Worm (Caenorhabditis elegans): ENCODE results near the gene nhr-84.

nhr-84 gene

DNA sequence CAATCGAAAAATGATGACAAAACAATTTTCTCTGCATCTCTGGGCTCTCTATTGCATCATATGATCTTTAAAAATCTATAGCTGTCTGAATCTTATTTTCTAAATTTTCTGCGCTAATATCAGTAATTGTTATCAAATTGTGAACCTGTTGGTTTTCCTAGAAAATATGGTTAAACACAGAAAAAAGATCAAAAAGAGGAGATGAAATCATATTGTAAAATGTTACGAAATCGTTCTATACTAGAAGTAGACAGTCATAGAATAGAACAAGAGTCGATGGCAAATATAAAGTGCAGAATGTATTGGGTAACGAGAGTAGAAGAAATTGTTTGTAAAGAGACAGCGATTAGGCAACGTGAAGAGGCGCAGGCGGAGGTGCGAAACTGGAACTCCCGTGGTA lies 1.3 kb upstream of the nhr-84 start:
- TF ChIP-seq mep-1 (tag; optimal IDR thresholded peaks at IDR 0.05) (peak; percentile 46), irx-1 (tag; optimal IDR thresholded peaks at IDR 0.05) (peak; percentile 34), lir-3 (tag; optimal IDR thresholded peaks at IDR 0.05; ENCODE audit: poor library complexity) (peak; percentile 48), lin-35 (GFP tag; optimal IDR thresholded peaks at IDR 0.05) (peak in 1 of 2 experiments; percentile 30), fkh-10 (GFP tag; optimal IDR thresholded peaks at IDR 0.05) (no peak), mef-2 (tag; optimal IDR thresholded peaks at IDR 0.05) (peak; percentile 20), nhr-85 (tag) (peak; percentile 87), tbx-2 (tag; optimal IDR thresholded peaks at IDR 0.05) (peak; percentile 41), mdl-1 (tag; optimal IDR thresholded peaks at IDR 0.05) (peak in 1 of 2 experiments; percentile 20), ceh-63 (GFP tag; optimal IDR thresholded peaks at IDR 0.05) (no peak), fos-1 (tag; optimal IDR thresholded peaks at IDR 0.05) (peak; percentile 16), elt-3 (tag; optimal IDR thresholded peaks at IDR 0.05) (peak in 2 of 6 experiments; percentile 59 to 83), nhr-77 (tag; optimal IDR thresholded peaks at IDR 0.05) (peak; percentile 11), aly-2 (tag; optimal IDR thresholded peaks at IDR 0.05) (no peak), swsn-7 (tag; optimal IDR thresholded peaks at IDR 0.05) (peak; percentile 17), nhr-237 (tag; optimal IDR thresholded peaks at IDR 0.05) (peak; percentile 71), egl-27 (tag; optimal IDR thresholded peaks at IDR 0.05) (peak in 1 of 2 experiments; percentile 20), pax-3 (tag; optimal IDR thresholded peaks at IDR 0.05) (no peak), snu-23 (GFP tag; optimal IDR thresholded peaks at IDR 0.05) (peak; percentile 37), unc-130 (tag; optimal IDR thresholded peaks at IDR 0.05) (no peak), ztf-4 (tag; optimal IDR thresholded peaks at IDR 0.05) (no peak), aha-1 (tag; optimal IDR thresholded peaks at IDR 0.05) (no peak), skn-1 (tag; optimal IDR thresholded peaks at IDR 0.05) (peak; percentile 100), C16A3.4 (tag; optimal IDR thresholded peaks at IDR 0.05) (peak; percentile 54), dpl-1 (GFP tag; optimal IDR thresholded peaks at IDR 0.05) (peak; percentile 3 to 20 (median 9)), nhr-19 (GFP tag; conservative IDR thresholded peaks at IDR 0.05) (peak; percentile 43), efl-1 (optimal IDR thresholded peaks at IDR 0.05) (peak; percentile 10 to 40), efl-1 (GFP tag; optimal IDR thresholded peaks at IDR 0.05 in 1 of 2) (no peak), lin-39 (tag; optimal IDR thresholded peaks at IDR 0.05) (no peak), hlh-17 (GFP tag; optimal IDR thresholded peaks at IDR 0.05; ENCODE audit: borderline replicate concordance) (no peak), nhr-90 (tag; optimal IDR thresholded peaks at IDR 0.05; ENCODE audit: poor library complexity) (peak; percentile 46), zip-4 (GFP tag; optimal IDR thresholded peaks at IDR 0.05) (peak; percentile 76), sox-4 (tag; optimal IDR thresholded peaks at IDR 0.05) (no peak), ceh-82 (tag; optimal IDR thresholded peaks at IDR 0.05) (peak in 2 of 3 experiments; percentile 30 to 49), lsy-2 (tag; optimal IDR thresholded peaks at IDR 0.05) (peak; percentile 15 to 81), fkh-8 (tag; optimal IDR thresholded peaks at IDR 0.05) (no peak), lin-13 (GFP tag; optimal IDR thresholded peaks at IDR 0.05) (no peak), nhr-11 (tag; optimal IDR thresholded peaks at IDR 0.05) (peak; percentile 53), nhr-76 (tag; optimal IDR thresholded peaks at IDR 0.05) (no peak), lin-14 (GFP tag; optimal IDR thresholded peaks at IDR 0.05) (peak; percentile 73), nhr-20 (tag; optimal IDR thresholded peaks at IDR 0.05) (peak; percentile 70), pqm-1 (tag; optimal IDR thresholded peaks at IDR 0.05) (no peak), nhr-47 (tag; optimal IDR thresholded peaks at IDR 0.05) (peak; percentile 59), rnt-1 (tag; optimal IDR thresholded peaks at IDR 0.05) (peak; percentile 4), tlp-1 (tag; optimal IDR thresholded peaks at IDR 0.05) (no peak), unc-30 (tag; optimal IDR thresholded peaks at IDR 0.05) (no peak), nhr-71 (tag; optimal IDR thresholded peaks at IDR 0.05) (peak; percentile 66), nhr-28 (tag; optimal IDR thresholded peaks at IDR 0.05) (peak; percentile 66), alr-1 (tag; optimal IDR thresholded peaks at IDR 0.05; ENCODE audit: borderline replicate concordance) (no peak), blmp-1 (tag; optimal IDR thresholded peaks at IDR 0.05) (peak; percentile 31), sptf-1 (tag; optimal IDR thresholded peaks at IDR 0.05) (no peak), xbp-1 (tag; optimal IDR thresholded peaks at IDR 0.05) (no peak), dsc-1 (tag; optimal IDR thresholded peaks at IDR 0.05) (no peak), elt-2 (tag; optimal IDR thresholded peaks at IDR 0.05) (peak; percentile 58)

Measured in whole organism, L1 larva.